Worm (Caenorhabditis elegans) whole organism, midembryonic: ENCODE measurements around the gene nhr-20.
A peak's percentile ranks its signal among the peaks of the same experiment; 100 is the strongest.

ENCODE experiments used
- T22C8.4 ChIP-seq: fragments of 200-800 bp; sonication (Bioruptor generic); IDR thresholded peaks from 2 replicates; pipeline ENCODE4 v1.3.6; 2022; ENCODE audit warnings: missing genetic modification characterization, missing compliant biosample characterization
- cog-1 ChIP-seq: sonication (generic microtip); optimal IDR thresholded peaks from 2 replicates; lab custom pipeline; 2016; ENCODE audit warnings: missing genetic modification characterization, missing compliant biosample characterization
- flt-1 ChIP-seq: fragments of 200-800 bp; sonication (Bioruptor generic); IDR thresholded peaks from 2 replicates; pipeline ENCODE4 v1.3.6; 2022; ENCODE audit warnings: missing genetic modification characterization, missing compliant biosample characterization
- klf-2 ChIP-seq: fragments of 200-800 bp; sonication (Bioruptor generic); conservative IDR thresholded peaks from 2 replicates; pipeline ENCODE4 v1.3.6; 2022; ENCODE audit warnings: missing genetic modification reagents, missing genetic modification characterization, missing compliant biosample characterization
- med-1 ChIP-seq: sonication (generic microtip); optimal IDR thresholded peaks from 2 replicates; lab custom pipeline; 2017; ENCODE audit warnings: missing genetic modification characterization, mild to moderate bottlenecking, missing compliant biosample characterization, antibody characterized with exemption, missing genetic modification reagents; ENCODE audit not compliant: insufficient read depth
- ref-1 ChIP-seq: fragments of 200-800 bp; sonication (Bioruptor generic); conservative IDR thresholded peaks from 2 replicates; pipeline ENCODE4 v1.3.6; 2022; ENCODE audit warnings: missing genetic modification reagents, missing genetic modification characterization, missing compliant biosample characterization
- tab-1 ChIP-seq: fragments of 200-800 bp; sonication (Bioruptor generic); IDR thresholded peaks from 2 replicates; pipeline ENCODE4 v1.3.6; 2022; ENCODE audit warnings: missing genetic modification characterization, missing compliant biosample characterization
- ztf-23 ChIP-seq: fragments of 200-800 bp; sonication (Bioruptor generic); IDR thresholded peaks from 2 replicates; pipeline ENCODE4 v1.3.6; 2022; ENCODE audit warnings: missing genetic modification reagents, missing genetic modification characterization, missing compliant biosample characterization
- ztf-29 ChIP-seq: fragments of 200-800 bp; sonication (Bioruptor generic); IDR thresholded peaks from 2 replicates; pipeline ENCODE4 v1.3.6; 2022; ENCODE audit warnings: missing genetic modification reagents, missing genetic modification characterization, missing compliant biosample characterization

nhr-20 gene

DNA sequence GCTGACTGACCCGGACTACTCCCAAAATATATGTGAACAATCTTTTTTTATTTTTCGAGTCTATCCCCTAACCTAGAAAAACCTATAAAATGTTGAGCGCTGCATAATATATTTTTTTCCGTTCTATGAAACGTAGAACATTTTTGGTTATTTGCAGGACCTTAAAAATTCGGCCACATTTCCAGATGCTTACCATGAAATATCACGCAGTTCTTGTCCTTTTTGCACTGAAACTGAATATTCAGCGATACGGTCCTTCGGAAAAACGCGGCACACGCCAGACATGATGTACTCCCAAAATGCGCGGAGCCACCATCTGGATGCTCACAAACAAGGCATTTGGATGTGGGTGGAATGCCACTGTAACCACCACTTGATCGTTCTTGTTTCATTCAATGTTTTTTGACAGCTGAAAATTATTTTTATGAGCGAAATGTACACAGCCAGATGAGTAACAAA is at the start of gene nhr-20:
nhr-20 (minus strand) TSS at position 409 of the 459 bp plus-strand sequence.
- TF ChIP-seq ref-1 (GFP tag; lab: Robert Waterston, UW) (no peak), flt-1 (GFP tag; lab: Robert Waterston, UW) (no peak), ztf-23 (GFP tag; lab: Robert Waterston, UW) (no peak), med-1 (no peak), tab-1 (GFP tag; lab: Robert Waterston, UW) (no peak), T22C8.4 (GFP tag; lab: Robert Waterston, UW) (no peak), klf-2 (GFP tag; lab: Robert Waterston, UW) (no peak), cog-1 (tag; lab: Kevin White, UChicago) (no peak), ztf-29 (GFP tag; lab: Robert Waterston, UW) (no peak)

DNA sequence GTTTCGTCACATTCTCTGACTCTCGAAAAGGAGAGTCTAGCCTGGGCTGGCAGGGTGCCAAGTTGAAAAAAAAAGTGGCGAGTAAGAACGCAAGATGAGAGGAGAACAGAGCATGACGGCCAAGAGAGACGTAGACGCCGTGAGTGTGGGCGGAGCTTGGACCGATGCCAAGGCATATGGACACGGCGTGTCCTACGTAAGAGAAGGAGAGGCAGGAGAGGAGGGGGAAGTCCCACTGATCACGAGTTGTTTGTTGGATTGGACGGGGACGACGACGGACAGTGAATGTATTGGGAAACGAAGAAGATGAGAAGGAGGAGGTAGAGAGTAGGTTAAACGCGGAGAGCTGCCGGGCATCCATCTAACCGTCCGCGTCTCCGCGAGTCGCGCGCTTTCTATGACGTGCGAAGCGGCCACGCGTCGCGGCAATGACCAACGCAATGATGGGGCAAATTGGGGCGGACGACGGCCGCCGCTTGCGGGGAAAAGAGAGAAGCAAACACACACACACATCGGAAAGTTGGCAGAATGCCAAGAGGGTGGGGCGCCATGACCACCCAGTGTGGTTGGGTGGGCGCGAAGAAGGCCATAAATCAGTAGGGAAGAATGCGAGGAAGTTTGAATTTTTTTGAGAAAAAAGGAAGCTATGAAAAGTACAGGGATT is 49.1 kb upstream of the nhr-20 start:
- no peak for TF ChIP-seq med-1
- peak; percentile 59; the same call in 1 of the 2 replicates for TF ChIP-seq ztf-23 (GFP tag; lab: Robert Waterston, UW)
- TF ChIP-seq ref-1 (GFP tag; lab: Robert Waterston, UW) = 0 out of 2 replicates have a peak, but pooled peaks have one; percentile 18
- TF ChIP-seq ztf-29 (GFP tag; lab: Robert Waterston, UW) = peak; percentile 35
- no peak for TF ChIP-seq T22C8.4 (GFP tag; lab: Robert Waterston, UW)
- peak; percentile 99 for TF ChIP-seq cog-1 (tag; lab: Kevin White, UChicago)
- peak; percentile 76; the same call in 1 of the 2 replicates for TF ChIP-seq tab-1 (GFP tag; lab: Robert Waterston, UW)
- no peak; the same call in 1 of the 2 replicates for TF ChIP-seq klf-2 (GFP tag; lab: Robert Waterston, UW)
- TF ChIP-seq flt-1 (GFP tag; lab: Robert Waterston, UW) = peak; percentile 73; the same call in 1 of the 2 replicates

DNA sequence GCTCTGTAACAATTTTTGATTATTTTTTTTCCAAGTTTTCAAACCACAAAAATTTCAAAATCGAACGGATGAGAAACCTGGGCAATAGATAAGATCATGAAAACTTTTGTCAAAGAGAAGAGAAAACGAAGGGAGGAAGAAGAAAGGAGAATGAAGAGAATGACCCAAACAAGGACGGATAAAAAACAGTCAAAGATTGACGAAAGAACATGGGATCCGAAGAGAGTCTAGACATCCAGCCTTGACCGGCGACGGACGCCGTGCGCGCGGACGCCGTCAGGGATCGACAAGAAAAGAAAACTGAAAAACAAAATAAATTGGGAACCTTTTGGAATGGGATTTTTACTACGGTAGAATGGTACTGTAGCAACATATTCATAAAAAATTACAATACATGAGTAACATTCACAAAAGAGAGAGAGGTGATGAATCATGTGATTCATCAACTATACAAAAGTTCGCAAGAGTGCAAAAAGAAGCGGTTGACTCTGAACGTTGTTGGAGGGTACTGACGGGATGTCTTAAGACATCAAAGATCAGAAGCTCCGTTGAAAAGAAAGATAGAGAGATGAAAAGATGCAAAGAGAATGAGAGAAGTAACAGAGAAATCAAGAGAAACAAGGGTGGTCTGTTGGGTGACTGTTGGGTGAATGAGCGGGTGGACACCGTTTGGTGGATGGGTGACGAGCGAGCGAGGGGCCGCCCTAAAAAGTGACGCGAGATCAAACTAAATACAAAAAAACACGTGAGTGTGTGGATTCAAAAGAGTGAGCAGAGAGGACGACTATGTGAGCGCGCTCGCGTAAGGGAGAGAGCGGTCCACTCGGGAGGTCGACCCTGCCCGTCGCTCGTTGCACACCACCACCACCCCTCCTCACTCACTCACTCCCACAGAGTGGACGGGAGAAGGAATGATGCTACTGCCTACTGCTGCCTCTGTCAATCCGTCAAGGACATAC is 47.5 kb upstream of the nhr-20 start, which contains the start of gene sup-26:
sup-26 (minus strand) TSS at position 10 of the 959 bp plus-strand sequence.
- TF ChIP-seq flt-1 (GFP tag; lab: Robert Waterston, UW) (peak; percentile 47; the same call in 1 of the 2 replicates), ref-1 (GFP tag; lab: Robert Waterston, UW) (no peak), ztf-23 (GFP tag; lab: Robert Waterston, UW) (peak; percentile 26; the same call in 1 of the 2 replicates), ztf-29 (GFP tag; lab: Robert Waterston, UW) (no peak), klf-2 (GFP tag; lab: Robert Waterston, UW) (0 out of 2 replicates have a peak, but pooled peaks have one; percentile 38), cog-1 (tag; lab: Kevin White, UChicago) (no peak), tab-1 (GFP tag; lab: Robert Waterston, UW) (peak; percentile 15; the same call in 1 of the 2 replicates), T22C8.4 (GFP tag; lab: Robert Waterston, UW) (no peak)

DNA sequence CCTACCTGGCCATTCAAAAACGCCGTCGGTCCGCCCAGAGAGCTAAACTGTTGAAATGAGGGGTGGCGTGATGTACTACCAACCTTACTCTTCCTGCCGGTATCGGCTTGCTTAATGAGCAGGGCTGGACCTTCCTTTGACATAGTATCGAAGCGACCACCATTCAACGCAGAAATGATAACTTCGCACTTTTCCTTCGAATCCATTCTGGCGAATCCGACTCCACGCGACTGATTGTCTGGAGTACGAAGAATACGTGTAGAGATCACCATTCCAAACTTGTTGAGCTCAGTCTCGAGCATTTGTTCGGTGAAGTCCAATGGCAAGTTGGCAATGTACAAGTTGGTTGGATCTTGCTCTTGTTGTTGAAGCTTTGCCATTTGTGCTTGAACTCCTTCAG is 45.2 kb upstream of the nhr-20 start:
- TF ChIP-seq ztf-23 (GFP tag; lab: Robert Waterston, UW) (no peak), tab-1 (GFP tag; lab: Robert Waterston, UW) (no peak), med-1 (no peak), flt-1 (GFP tag; lab: Robert Waterston, UW) (0 out of 2 replicates have a peak, but pooled peaks have one; percentile 45), ref-1 (GFP tag; lab: Robert Waterston, UW) (no peak), klf-2 (GFP tag; lab: Robert Waterston, UW) (no peak), T22C8.4 (GFP tag; lab: Robert Waterston, UW) (no peak)

DNA sequence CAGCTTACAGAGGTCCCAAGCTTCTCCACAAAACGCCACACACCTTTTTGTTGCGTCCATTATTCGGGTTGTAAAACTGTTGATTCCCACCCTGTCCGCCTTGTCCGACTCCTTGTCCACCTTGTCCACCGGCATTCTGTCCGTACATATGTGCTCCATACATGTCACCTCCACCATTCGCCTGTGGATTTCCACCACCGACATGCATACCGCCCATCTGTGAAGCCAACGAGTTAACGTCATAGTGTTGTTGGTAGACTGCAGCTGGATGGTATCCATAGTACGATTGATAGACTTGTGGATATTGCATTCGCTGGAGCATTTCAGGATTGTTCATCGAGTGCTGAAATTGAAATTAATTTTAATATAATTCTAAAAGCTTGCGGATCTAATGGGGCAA is 44.7 kb upstream of the nhr-20 start:
- no peak for TF ChIP-seq tab-1 (GFP tag; lab: Robert Waterston, UW)
- TF ChIP-seq klf-2 (GFP tag; lab: Robert Waterston, UW) = no peak

DNA sequence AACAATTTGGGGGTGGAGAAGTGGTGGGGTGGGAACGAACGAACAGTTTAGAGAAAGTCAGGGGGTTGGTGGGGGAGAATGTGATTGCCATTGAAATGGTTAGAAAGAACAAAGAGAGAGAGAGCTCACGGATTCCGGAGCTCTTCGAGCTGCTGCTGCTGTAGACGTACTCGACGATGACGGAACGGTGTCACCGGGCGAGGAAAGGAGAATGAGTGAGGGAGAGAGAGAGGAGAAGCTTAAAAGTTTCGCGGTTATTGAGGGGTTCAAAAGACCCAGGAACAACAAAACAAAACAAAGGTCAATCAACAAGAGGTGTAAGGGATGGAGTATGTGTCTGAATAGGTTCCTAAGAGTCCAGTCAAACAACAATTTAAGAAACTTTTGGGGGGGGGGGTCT is 43.3 kb upstream of the nhr-20 start:
- no peak for TF ChIP-seq med-1
- TF ChIP-seq ref-1 (GFP tag; lab: Robert Waterston, UW) = no peak
- no peak for TF ChIP-seq ztf-29 (GFP tag; lab: Robert Waterston, UW)
- no peak for TF ChIP-seq T22C8.4 (GFP tag; lab: Robert Waterston, UW)
- no peak for TF ChIP-seq cog-1 (tag; lab: Kevin White, UChicago)
- TF ChIP-seq tab-1 (GFP tag; lab: Robert Waterston, UW) = no peak
- no peak; the same call in 1 of the 2 replicates for TF ChIP-seq flt-1 (GFP tag; lab: Robert Waterston, UW)
- TF ChIP-seq ztf-23 (GFP tag; lab: Robert Waterston, UW) = no peak
- no peak for TF ChIP-seq klf-2 (GFP tag; lab: Robert Waterston, UW)

DNA sequence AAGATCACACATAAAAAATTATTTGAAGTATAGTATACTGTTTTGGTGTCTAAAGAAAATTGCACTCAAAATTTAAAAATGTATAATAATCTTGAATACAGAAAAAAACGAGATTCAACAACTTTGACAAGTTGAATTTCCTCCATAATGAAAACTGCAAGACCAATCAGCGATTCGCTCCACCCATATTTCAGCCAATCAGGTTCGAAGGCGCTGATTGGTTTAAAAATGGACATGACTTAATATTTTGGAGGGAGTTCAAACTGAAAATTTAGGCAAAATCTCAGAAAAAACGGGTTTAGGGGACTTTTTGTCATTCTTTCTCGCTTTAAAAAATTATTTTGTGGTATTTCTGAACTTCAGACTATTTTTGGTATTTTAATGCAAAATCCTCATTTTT is 42.7 kb upstream of the nhr-20 start:
- TF ChIP-seq med-1 (no peak), flt-1 (GFP tag; lab: Robert Waterston, UW) (peak; percentile 9; the same call in 1 of the 2 replicates)

DNA sequence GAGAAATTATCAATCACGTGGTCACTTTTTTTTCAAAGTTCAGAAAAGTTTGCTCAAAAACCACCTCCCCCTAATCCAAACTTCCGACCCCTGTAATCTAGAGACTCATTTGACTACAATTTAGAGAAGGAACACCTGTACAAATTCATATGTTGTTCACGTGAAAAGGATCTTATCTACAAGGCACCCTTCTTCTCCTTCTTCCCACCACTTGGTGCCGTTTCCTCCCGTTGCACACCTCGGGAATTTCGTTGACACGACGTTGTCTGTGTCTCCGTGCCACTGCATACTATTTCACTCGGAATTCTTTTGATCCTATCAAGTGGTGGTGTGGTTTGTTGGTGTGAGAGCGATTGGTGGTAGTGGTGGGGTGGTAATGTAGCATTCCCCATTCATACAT is 41.5 kb upstream of the nhr-20 start:
- no peak for TF ChIP-seq ztf-29 (GFP tag; lab: Robert Waterston, UW)
- TF ChIP-seq ref-1 (GFP tag; lab: Robert Waterston, UW) = no peak
- TF ChIP-seq klf-2 (GFP tag; lab: Robert Waterston, UW) = no peak
- TF ChIP-seq flt-1 (GFP tag; lab: Robert Waterston, UW) = no peak
- TF ChIP-seq tab-1 (GFP tag; lab: Robert Waterston, UW) = no peak
- no peak for TF ChIP-seq ztf-23 (GFP tag; lab: Robert Waterston, UW)
- no peak for TF ChIP-seq med-1
- no peak for TF ChIP-seq cog-1 (tag; lab: Kevin White, UChicago)
- no peak for TF ChIP-seq T22C8.4 (GFP tag; lab: Robert Waterston, UW)
